Fruit fly (Drosophila melanogaster) S2 (cell line): ENCODE results near the gene qless.

Experiments used
- CG8478 ChIP-seq: fragments of >200 bp; optimal IDR thresholded peaks from 2 replicates; lab custom pipeline; 2018
- CTCF ChIP-seq, 2 experiments: fragments of >200 bp; optimal IDR thresholded peaks; 2 replicates each; lab custom pipeline; 2018

DNA sequence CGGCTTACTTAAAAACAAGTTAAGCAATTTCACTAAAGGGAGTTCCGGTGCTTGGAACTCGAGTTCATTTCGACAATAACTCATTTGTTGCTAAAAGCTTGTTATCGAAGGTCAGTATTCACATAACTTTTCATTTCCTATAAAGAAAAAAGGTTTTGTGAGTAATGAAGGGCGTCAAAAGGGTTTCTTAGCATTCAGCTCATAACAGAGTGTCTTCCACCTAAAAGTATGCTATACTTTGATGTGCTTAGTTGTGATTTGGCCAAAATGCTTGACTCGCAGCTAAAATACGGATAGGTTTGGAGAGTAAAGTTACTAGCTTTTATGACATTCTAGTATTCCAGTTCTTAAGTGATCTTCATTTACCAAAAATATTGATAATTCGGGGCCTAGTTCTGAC lies 11.5 kb upstream of the qless start:
- peak in 1 of 2 experiments; percentile 7 for TF ChIP-seq CTCF (optimal IDR thresholded peaks at IDR 0.05; lab: Kevin White, UChicago)
- TF ChIP-seq CG8478 (lab: Kevin White, UChicago), result no peak
